Fruit fly (Drosophila melanogaster) whole organism, adult: ENCODE results near the gene CG31068.

Experiments used
- CG14711 ChIP-seq: fragments of 200-800 bp; sonication (Bioruptor generic); optimal IDR thresholded peaks from 2 replicates; lab custom pipeline; 2018; ENCODE audit warnings: missing biosample characterization, mild to moderate bottlenecking, missing genetic modification characterization, moderate library complexity
- CG1620 ChIP-seq: fragments of 200-800 bp; sonication (Bioruptor generic); optimal IDR thresholded peaks from 2 replicates; lab custom pipeline; 2016; ENCODE audit warnings: missing biosample characterization, missing genetic modification characterization
- CG33017 ChIP-seq: fragments of 200-800 bp; sonication (Bioruptor generic); optimal IDR thresholded peaks from 2 replicates; lab custom pipeline; 2018; ENCODE audit warnings: missing biosample characterization, mild to moderate bottlenecking, missing genetic modification characterization, moderate library complexity
- CG5204 ChIP-seq: fragments of 200-800 bp; sonication (Bioruptor generic); optimal IDR thresholded peaks from 2 replicates; lab custom pipeline; 2016; ENCODE audit warnings: missing biosample characterization, missing genetic modification characterization
- CG7101 ChIP-seq: fragments of 200-800 bp; sonication (Bioruptor generic); optimal IDR thresholded peaks from 2 replicates; lab custom pipeline; 2018; ENCODE audit warnings: missing biosample characterization, mild to moderate bottlenecking, missing genetic modification characterization, moderate library complexity
- Clk ChIP-seq: fragments of 200-800 bp; sonication (Bioruptor generic); optimal IDR thresholded peaks from 2 replicates; lab custom pipeline; 2017; ENCODE audit warnings: missing biosample characterization, missing genetic modification characterization
- Crg-1 ChIP-seq: fragments of 200-800 bp; sonication (Bioruptor generic); optimal IDR thresholded peaks from 2 replicates; lab custom pipeline; 2016; ENCODE audit warnings: missing biosample characterization, missing genetic modification characterization
- cic ChIP-seq: fragments of 200-800 bp; sonication (Bioruptor generic); optimal IDR thresholded peaks from 2 replicates; lab custom pipeline; 2017; ENCODE audit warnings: missing biosample characterization, mild to moderate bottlenecking, missing genetic modification characterization, moderate library complexity
- cnc ChIP-seq, 2 experiments: fragments of >200 bp; optimal IDR thresholded peaks; 2 replicates each; lab custom pipeline; 2017
- kay ChIP-seq: fragments of 200-800 bp; sonication (Bioruptor generic); peaks from one replicate; lab custom pipeline; 2016; ENCODE audit warnings: missing biosample characterization, missing genetic modification characterization, borderline replicate concordance
- ovo ChIP-seq: fragments of 200-800 bp; sonication (Bioruptor generic); optimal IDR thresholded peaks from 2 replicates; lab custom pipeline; 2016; ENCODE audit warnings: missing biosample characterization, missing genetic modification characterization
- pad ChIP-seq: fragments of 200-800 bp; sonication (Bioruptor generic); optimal IDR thresholded peaks from 3 replicates; lab custom pipeline; 2017; ENCODE audit warnings: missing biosample characterization, missing genetic modification characterization, mild to moderate bottlenecking, moderate library complexity, missing genetic modification reagents
- tj ChIP-seq: fragments of 200-800 bp; sonication (Bioruptor generic); optimal IDR thresholded peaks from 3 replicates; lab custom pipeline; 2017; ENCODE audit warnings: missing biosample characterization, mild to moderate bottlenecking, missing genetic modification characterization, moderate library complexity

DNA sequence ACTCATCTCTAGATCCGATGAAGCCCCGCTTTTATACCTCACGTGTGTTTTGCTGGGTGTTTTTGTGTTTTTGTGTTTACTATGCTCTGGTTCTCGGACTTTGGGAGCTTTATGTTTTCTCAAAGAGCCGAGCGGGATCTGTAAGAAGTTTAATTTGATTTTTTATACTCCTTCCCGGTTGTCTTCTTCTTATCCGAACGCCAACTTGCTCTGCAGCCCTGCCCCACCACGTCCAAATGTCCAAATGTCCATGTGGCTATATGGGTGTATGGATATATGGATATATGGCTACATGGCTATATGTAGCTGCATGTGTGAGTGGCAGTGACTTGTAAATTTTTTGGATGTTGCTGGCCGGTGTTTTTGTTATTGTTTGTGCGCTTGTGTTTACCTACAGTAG, 14.7 kb upstream of the CG31068 start:
- TF ChIP-seq CG1620 (GFP tag; lab: Kevin White, UChicago) (no peak), CG7101 (tag; lab: Kevin White, UChicago) (no peak), ovo (GFP tag; lab: Kevin White, UChicago) (no peak), pad (GFP tag; lab: Kevin White, UChicago) (no peak), CG5204 (GFP tag; lab: Kevin White, UChicago) (no peak), kay (GFP tag; lab: Kevin White, UChicago) (no peak), Clk (GFP tag; lab: Kevin White, UChicago) (no peak), Crg-1 (GFP tag; lab: Kevin White, UChicago) (no peak), CG33017 (tag; lab: Kevin White, UChicago) (no peak), cic (GFP tag; lab: Kevin White, UChicago) (no peak), tj (no peak), CG14711 (tag; lab: Kevin White, UChicago) (no peak), cnc (optimal IDR thresholded peaks at IDR 0.05; lab: Kevin White, UChicago) (no peak)
